Fruit fly (Drosophila melanogaster) whole organism, prepupa: ENCODE data around the gene tutl.

Source experiments
- Blimp-1 ChIP-seq: fragments of 200-800 bp; sonication (Bioruptor generic); optimal IDR thresholded peaks from 3 replicates; lab custom pipeline; 2017; ENCODE audit warnings: missing biosample characterization, missing genetic modification characterization, mild to moderate bottlenecking, moderate library complexity, missing genetic modification reagents
- CG10631 ChIP-seq: fragments of 200-800 bp; sonication (Bioruptor generic); optimal IDR thresholded peaks from 2 replicates; lab custom pipeline; 2016; ENCODE audit warnings: missing biosample characterization, missing genetic modification characterization
- CG11294 ChIP-seq: fragments of 200-800 bp; sonication (Bioruptor generic); IDR thresholded peaks from 2 replicates; pipeline ENCODE4 v1.3.6; 2022; ENCODE audit warnings: missing biosample characterization, missing genetic modification characterization
- CG11902 ChIP-seq: fragments of 200-800 bp; sonication (Bioruptor generic); optimal IDR thresholded peaks from 3 replicates; lab custom pipeline; 2016; ENCODE audit warnings: missing biosample characterization, missing genetic modification characterization
- CG15336 ChIP-seq: fragments of 200-800 bp; sonication (Bioruptor generic); IDR thresholded peaks from 2 replicates; pipeline ENCODE4 v1.3.6; 2022; ENCODE audit warnings: missing biosample characterization, missing genetic modification characterization
- CG1621 ChIP-seq: fragments of 200-800 bp; sonication (Bioruptor generic); optimal IDR thresholded peaks from 3 replicates; lab custom pipeline; 2018; ENCODE audit warnings: missing biosample characterization, mild to moderate bottlenecking, missing genetic modification characterization
- CG16779 ChIP-seq: fragments of 200-800 bp; sonication (Bioruptor generic); optimal IDR thresholded peaks from 3 replicates; lab custom pipeline; 2017; ENCODE audit warnings: missing biosample characterization, mild to moderate bottlenecking, missing genetic modification characterization
- CG3032 ChIP-seq: fragments of 200-800 bp; optimal IDR thresholded peaks from 2 replicates; lab custom pipeline; 2019; ENCODE audit warnings: missing biosample characterization, mild to moderate bottlenecking, missing genetic modification characterization, moderate library complexity
- CG31627 ChIP-seq: fragments of 200-800 bp; sonication (Bioruptor generic); optimal IDR thresholded peaks from 3 replicates; lab custom pipeline; 2016; ENCODE audit warnings: missing biosample characterization, missing genetic modification characterization
- CG32006 ChIP-seq: fragments of 200-800 bp; sonication (Bioruptor generic); optimal IDR thresholded peaks from 3 replicates; lab custom pipeline; 2017; ENCODE audit warnings: missing biosample characterization, mild to moderate bottlenecking, missing genetic modification characterization
- CG34406 ChIP-seq: fragments of 200-800 bp; sonication (Bioruptor generic); optimal IDR thresholded peaks from 3 replicates; lab custom pipeline; 2016; ENCODE audit warnings: missing biosample characterization, missing genetic modification characterization
- CG3919 ChIP-seq: fragments of 200-800 bp; sonication (Bioruptor generic); optimal IDR thresholded peaks from 3 replicates; lab custom pipeline; 2016; ENCODE audit warnings: missing biosample characterization, missing genetic modification characterization
- CG4318 ChIP-seq: fragments of 200-800 bp; sonication (Bioruptor generic); optimal IDR thresholded peaks from 3 replicates; lab custom pipeline; 2017; ENCODE audit warnings: missing biosample characterization, mild to moderate bottlenecking, missing genetic modification characterization
- CG6163 ChIP-seq: fragments of 200-800 bp; sonication (Bioruptor generic); IDR thresholded peaks from 3 replicates; pipeline ENCODE4 v1.3.6; 2022; ENCODE audit warnings: missing biosample characterization, missing genetic modification characterization
- CG6276 ChIP-seq: fragments of 200-800 bp; sonication (Bioruptor generic); optimal IDR thresholded peaks from 2 replicates; lab custom pipeline; 2017; ENCODE audit warnings: missing biosample characterization, mild to moderate bottlenecking, missing genetic modification characterization
- CG6792 ChIP-seq: fragments of 200-800 bp; sonication (Bioruptor generic); optimal IDR thresholded peaks from 3 replicates; lab custom pipeline; 2016; ENCODE audit warnings: missing biosample characterization, missing genetic modification characterization
- CG6808 ChIP-seq: fragments of 200-800 bp; sonication (Bioruptor generic); optimal IDR thresholded peaks from 3 replicates; lab custom pipeline; 2017; ENCODE audit warnings: missing biosample characterization, missing genetic modification characterization, mild to moderate bottlenecking, moderate library complexity, missing genetic modification reagents
- CG6854 ChIP-seq: fragments of 200-800 bp; sonication (Bioruptor generic); optimal IDR thresholded peaks from 2 replicates; lab custom pipeline; 2017; ENCODE audit warnings: missing biosample characterization, mild to moderate bottlenecking, missing genetic modification characterization
- CG7368 ChIP-seq: fragments of 200-800 bp; sonication (Bioruptor generic); optimal IDR thresholded peaks from 3 replicates; lab custom pipeline; 2016; ENCODE audit warnings: missing biosample characterization, missing genetic modification characterization
- CG8119 ChIP-seq: fragments of 200-800 bp; sonication (Bioruptor generic); IDR thresholded peaks from 3 replicates; pipeline ENCODE4 v1.3.6; 2022; ENCODE audit warnings: missing biosample characterization, missing genetic modification characterization
- CG8632 ChIP-seq: fragments of 200-800 bp; sonication (Bioruptor generic); optimal IDR thresholded peaks from 3 replicates; lab custom pipeline; 2016; ENCODE audit warnings: missing biosample characterization, missing genetic modification characterization
- CG9139 ChIP-seq: fragments of 200-800 bp; sonication (Bioruptor generic); optimal IDR thresholded peaks from 3 replicates; lab custom pipeline; 2017; ENCODE audit warnings: missing biosample characterization, mild to moderate bottlenecking, missing genetic modification characterization
- Eip75B ChIP-seq: fragments of 200-800 bp; sonication (Bioruptor generic); optimal IDR thresholded peaks from 3 replicates; lab custom pipeline; 2016; ENCODE audit warnings: missing biosample characterization, missing genetic modification characterization
- Eip78C ChIP-seq: fragments of 200-800 bp; sonication (Bioruptor generic); peaks from one replicate; lab custom pipeline; 2016; ENCODE audit warnings: missing biosample characterization, missing genetic modification characterization
- Eip93F ChIP-seq: fragments of 200-800 bp; sonication (Bioruptor generic); optimal IDR thresholded peaks from 2 replicates; lab custom pipeline; 2016; ENCODE audit warnings: missing biosample characterization, mild to moderate bottlenecking, missing genetic modification characterization
- Ets21C ChIP-seq: fragments of 200-800 bp; sonication (Bioruptor generic); optimal IDR thresholded peaks from 3 replicates; lab custom pipeline; 2016; ENCODE audit warnings: missing biosample characterization, missing genetic modification characterization
- Ets96B ChIP-seq: fragments of 200-800 bp; optimal IDR thresholded peaks from 2 replicates; lab custom pipeline; 2019; ENCODE audit warnings: missing biosample characterization, mild to moderate bottlenecking, missing genetic modification characterization, moderate library complexity
- Gug ChIP-seq: fragments of 200-800 bp; sonication (Bioruptor generic); IDR thresholded peaks from 2 replicates; pipeline ENCODE4 v1.3.6; 2022; ENCODE audit warnings: missing biosample characterization, missing genetic modification characterization
- Hr38 ChIP-seq: sonication (Bioruptor generic); optimal IDR thresholded peaks from 2 replicates; lab custom pipeline; 2016; ENCODE audit warnings: missing biosample characterization, missing genetic modification characterization
- Hr39 ChIP-seq: fragments of 200-800 bp; sonication (Bioruptor generic); optimal IDR thresholded peaks from 2 replicates; lab custom pipeline; 2016; ENCODE audit warnings: missing biosample characterization, missing genetic modification characterization
- Hr4 ChIP-seq: fragments of 200-800 bp; sonication (Bioruptor generic); optimal IDR thresholded peaks from 3 replicates; lab custom pipeline; 2016; ENCODE audit warnings: missing biosample characterization, missing genetic modification characterization
- Lpt ChIP-seq: fragments of 200-800 bp; sonication (Bioruptor generic); optimal IDR thresholded peaks from 3 replicates; lab custom pipeline; 2016; ENCODE audit warnings: missing biosample characterization, missing genetic modification characterization
- Met ChIP-seq: fragments of 200-800 bp; sonication (Bioruptor generic); optimal IDR thresholded peaks from 3 replicates; lab custom pipeline; 2016; ENCODE audit warnings: missing biosample characterization, missing genetic modification characterization
- OdsH ChIP-seq: fragments of 200-800 bp; sonication (Bioruptor generic); optimal IDR thresholded peaks from 3 replicates; lab custom pipeline; 2016; ENCODE audit warnings: missing biosample characterization, missing genetic modification characterization
- Sox14 ChIP-seq: fragments of 200-800 bp; sonication (Bioruptor generic); optimal IDR thresholded peaks from 3 replicates; lab custom pipeline; 2016; ENCODE audit warnings: missing biosample characterization, missing genetic modification characterization
- achi ChIP-seq: fragments of 200-800 bp; sonication (Bioruptor generic); optimal IDR thresholded peaks from 3 replicates; lab custom pipeline; 2016; ENCODE audit warnings: missing biosample characterization, missing genetic modification characterization
- acj6 ChIP-seq: fragments of 200-800 bp; sonication (Bioruptor generic); optimal IDR thresholded peaks from 3 replicates; lab custom pipeline; 2016; ENCODE audit warnings: missing biosample characterization, missing genetic modification characterization
- cyc ChIP-seq: fragments of 200-800 bp; sonication (Bioruptor generic); optimal IDR thresholded peaks from 3 replicates; lab custom pipeline; 2016; ENCODE audit warnings: missing biosample characterization, missing genetic modification characterization
- dac ChIP-seq: fragments of 200-800 bp; sonication (Bioruptor generic); optimal IDR thresholded peaks from 2 replicates; lab custom pipeline; 2017; ENCODE audit warnings: missing biosample characterization, mild to moderate bottlenecking, missing genetic modification characterization
- dsx ChIP-seq: fragments of 200-800 bp; optimal IDR thresholded peaks from 3 replicates; lab custom pipeline; 2019; ENCODE audit warnings: missing biosample characterization, mild to moderate bottlenecking, missing genetic modification characterization, moderate library complexity; ENCODE audit not compliant: poor library complexity, severe bottlenecking
- eg ChIP-seq: fragments of 200-800 bp; sonication (Bioruptor generic); IDR thresholded peaks from 3 replicates; pipeline ENCODE4 v1.3.6; 2022; ENCODE audit warnings: missing biosample characterization, missing genetic modification characterization
- esn ChIP-seq: fragments of 200-800 bp; sonication (Bioruptor generic); optimal IDR thresholded peaks from 2 replicates; lab custom pipeline; 2016; ENCODE audit warnings: missing biosample characterization, mild to moderate bottlenecking, missing genetic modification characterization, moderate library complexity
- fd59A ChIP-seq: fragments of 200-800 bp; sonication (Bioruptor generic); optimal IDR thresholded peaks from 2 replicates; lab custom pipeline; 2017; ENCODE audit warnings: missing biosample characterization, mild to moderate bottlenecking, missing genetic modification characterization, missing genetic modification reagents
- fd85E ChIP-seq: fragments of 200-800 bp; sonication (Bioruptor generic); optimal IDR thresholded peaks from 3 replicates; lab custom pipeline; 2016; ENCODE audit warnings: missing biosample characterization, missing genetic modification characterization
- fkh ChIP-seq: fragments of 200-800 bp; sonication (Bioruptor generic); optimal IDR thresholded peaks from 3 replicates; lab custom pipeline; 2017; ENCODE audit warnings: missing biosample characterization, mild to moderate bottlenecking, missing genetic modification characterization, moderate library complexity
- lz ChIP-seq: fragments of 200-800 bp; sonication (Bioruptor generic); optimal IDR thresholded peaks from 3 replicates; lab custom pipeline; 2016; ENCODE audit warnings: missing biosample characterization, missing genetic modification characterization
- net ChIP-seq: fragments of 200-800 bp; sonication (Bioruptor generic); optimal IDR thresholded peaks from 3 replicates; lab custom pipeline; 2016; ENCODE audit warnings: missing biosample characterization, missing genetic modification characterization
- pdm3 ChIP-seq: fragments of 200-800 bp; sonication (Bioruptor generic); optimal IDR thresholded peaks from 3 replicates; lab custom pipeline; 2016; ENCODE audit warnings: missing biosample characterization, missing genetic modification characterization
- salr ChIP-seq, 2 experiments: fragments of 200-800 bp; sonication (Bioruptor generic); optimal IDR thresholded peaks; 3 replicates each; lab custom pipeline; 2016 to 2018; ENCODE audit warnings: missing biosample characterization in 2 of 2, missing genetic modification characterization in 2 of 2, mild to moderate bottlenecking in 1 of 2
- spab ChIP-seq: fragments of 200-800 bp; sonication (Bioruptor generic); optimal IDR thresholded peaks from 2 replicates; lab custom pipeline; 2017; ENCODE audit warnings: missing biosample characterization, mild to moderate bottlenecking, missing genetic modification characterization, missing genetic modification reagents
- svp ChIP-seq: fragments of 200-800 bp; sonication (Bioruptor generic); peaks from one replicate; lab custom pipeline; 2016; ENCODE audit warnings: missing biosample characterization, missing genetic modification characterization
- topi ChIP-seq: fragments of 200-800 bp; sonication (Bioruptor generic); optimal IDR thresholded peaks from 3 replicates; lab custom pipeline; 2016; ENCODE audit warnings: missing biosample characterization, missing genetic modification characterization
- vri ChIP-seq: fragments of 200-800 bp; sonication (Bioruptor generic); optimal IDR thresholded peaks from 3 replicates; lab custom pipeline; 2016; ENCODE audit warnings: missing biosample characterization, mild to moderate bottlenecking, missing genetic modification characterization

Gene tutl

DNA sequence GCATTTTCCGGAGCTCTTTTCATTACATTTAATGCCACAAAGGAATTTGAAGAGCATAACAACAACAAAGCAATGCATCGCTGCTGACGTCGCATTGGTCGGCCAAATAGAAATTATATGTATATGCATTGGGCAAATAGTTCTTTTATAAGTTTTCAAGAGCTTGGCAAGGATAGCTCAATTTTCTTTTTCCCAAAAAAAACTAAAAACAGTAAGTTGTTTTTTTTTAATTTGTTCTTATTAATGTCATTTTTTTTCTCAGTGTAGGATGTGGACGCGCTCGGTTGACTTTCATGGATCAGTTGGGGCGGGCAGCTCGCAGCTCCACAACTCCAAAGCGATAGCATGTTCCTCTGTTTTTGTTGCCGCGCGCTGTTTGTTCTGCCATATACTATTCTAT, 76.2 kb downstream of the tutl start:
- TF ChIP-seq Lpt (GFP tag; lab: Kevin White, UChicago) (peak; percentile 18), Eip78C (GFP tag; lab: Kevin White, UChicago) (peak; percentile 77), pdm3 (GFP tag; lab: Kevin White, UChicago) (peak; percentile 13), CG31627 (GFP tag; lab: Kevin White, UChicago) (no peak), vri (GFP tag; lab: Kevin White, UChicago) (no peak), Eip93F (no peak), Ets96B (tag; lab: Kevin White, UChicago) (no peak), salr (GFP tag; optimal IDR thresholded peaks at IDR 0.05; lab: Kevin White, UChicago) (no peak), CG3032 (no peak), CG15336 (GFP tag; lab: Robert Waterston, UW) (peak; percentile 78), CG16779 (peak; percentile 24), CG10631 (no peak), CG11902 (GFP tag; lab: Kevin White, UChicago) (no peak), Sox14 (GFP tag; lab: Kevin White, UChicago) (peak; percentile 22), CG1621 (tag; lab: Kevin White, UChicago) (no peak), dac (no peak), CG8119 (peak; percentile 76), Met (GFP tag; lab: Kevin White, UChicago) (no peak), CG6792 (no peak), CG7368 (no peak), Gug (GFP tag; lab: Robert Waterston, UW) (peak; percentile 64), fd85E (GFP tag; lab: Kevin White, UChicago) (no peak), CG8632 (GFP tag; lab: Kevin White, UChicago) (no peak), lz (GFP tag; lab: Kevin White, UChicago) (no peak), dsx (GFP tag; lab: Kevin White, UChicago) (no peak), Hr4 (GFP tag; lab: Kevin White, UChicago) (peak; percentile 32), fkh (GFP tag; lab: Kevin White, UChicago) (no peak), achi (GFP tag; lab: Kevin White, UChicago) (peak; percentile 29), acj6 (GFP tag; lab: Kevin White, UChicago) (peak; percentile 2), CG6854 (GFP tag; lab: Kevin White, UChicago) (no peak), esn (GFP tag; lab: Kevin White, UChicago) (no peak), Blimp-1 (GFP tag; lab: Kevin White, UChicago) (no peak), CG32006 (GFP tag; lab: Kevin White, UChicago) (peak; percentile 58), OdsH (no peak), CG3919 (GFP tag; lab: Kevin White, UChicago) (peak; percentile 18), spab (GFP tag; lab: Kevin White, UChicago) (no peak), CG9139 (no peak), CG6276 (GFP tag; lab: Kevin White, UChicago) (peak; percentile 51), CG6808 (no peak), CG4318 (no peak), Hr39 (GFP tag; lab: Kevin White, UChicago) (no peak), Hr38 (GFP tag; lab: Kevin White, UChicago) (no peak), cyc (GFP tag; lab: Kevin White, UChicago) (no peak), CG34406 (GFP tag; lab: Kevin White, UChicago) (no peak), svp (GFP tag; lab: Kevin White, UChicago) (no peak), eg (GFP tag; lab: Robert Waterston, UW) (peak; percentile 74), Ets21C (GFP tag; lab: Kevin White, UChicago) (no peak), CG11294 (GFP tag; lab: Robert Waterston, UW) (no peak), net (GFP tag; lab: Kevin White, UChicago) (no peak), Eip75B (GFP tag; lab: Kevin White, UChicago) (peak; percentile 29), fd59A (GFP tag; lab: Kevin White, UChicago) (no peak), topi (no peak), CG6163 (peak; percentile 65; the same call in 2 of the 3 replicates)
